Worm (Caenorhabditis elegans) whole organism, young adult: ENCODE data around the gene srg-39.

ENCODE experiments used
- B0336.3 ChIP-seq: fragments of 200-800 bp; sonication (Bioruptor generic); IDR thresholded peaks from 2 replicates; pipeline ENCODE4 v1.3.6; 2022; ENCODE audit warnings: missing genetic modification characterization, missing compliant biosample characterization
- F10E7.11 ChIP-seq: sonication (generic microtip); optimal IDR thresholded peaks from 2 replicates; lab custom pipeline; 2017; ENCODE audit warnings: mild to moderate bottlenecking, missing genetic modification characterization, moderate library complexity, missing compliant biosample characterization
- F22D6.2 ChIP-seq: sonication (generic microtip); optimal IDR thresholded peaks from 2 replicates; lab custom pipeline; 2016; ENCODE audit warnings: mild to moderate bottlenecking, missing genetic modification characterization, missing compliant biosample characterization
- F23B12.7 ChIP-seq: sonication (generic microtip); optimal IDR thresholded peaks from 2 replicates; lab custom pipeline; 2017; ENCODE audit warnings: missing genetic modification characterization, mild to moderate bottlenecking, missing compliant biosample characterization, antibody characterized with exemption, moderate library complexity; ENCODE audit not compliant: insufficient read depth
- F55B11.4 ChIP-seq: sonication (generic microtip); optimal IDR thresholded peaks from 2 replicates; lab custom pipeline; 2016; ENCODE audit warnings: missing compliant biosample characterization, missing genetic modification characterization, borderline replicate concordance; ENCODE audit not compliant: insufficient read depth
- K12H6.12 ChIP-seq: fragments of 200-800 bp; sonication (Bioruptor generic); optimal IDR thresholded peaks from 2 replicates; lab custom pipeline; 2018; ENCODE audit warnings: mild to moderate bottlenecking, missing genetic modification characterization, missing compliant biosample characterization
- T07F8.4 ChIP-seq: sonication (generic microtip); optimal IDR thresholded peaks from 2 replicates; lab custom pipeline; 2016; ENCODE audit warnings: mild to moderate bottlenecking, missing genetic modification characterization, moderate library complexity, missing compliant biosample characterization
- Y95B8A.8 ChIP-seq: fragments of 200-800 bp; sonication (Bioruptor generic); IDR thresholded peaks from 2 replicates; pipeline ENCODE4 v1.3.6; 2022; ENCODE audit warnings: missing genetic modification reagents, missing genetic modification characterization, missing compliant biosample characterization
- ZK185.1 ChIP-seq: sonication (generic microtip); optimal IDR thresholded peaks from 2 replicates; lab custom pipeline; 2016; ENCODE audit warnings: mild to moderate bottlenecking, missing genetic modification characterization, missing compliant biosample characterization; ENCODE audit not compliant: poor library complexity, severe bottlenecking
- ama-1 ChIP-seq, 3 experiments: fragments of 150-350 bp in 1 of 3; sonication (generic microtip) in 2 of 3; optimal IDR thresholded peaks; 2 replicates each; lab custom pipeline; 2014 to 2018; ENCODE audit warnings: missing biosample characterization in 2 of 3, missing genetic modification characterization in 2 of 3, missing genetic modification reagents in 2 of 3
- aptf-3 ChIP-seq: fragments of 200-800 bp; sonication (Bioruptor generic); IDR thresholded peaks from 2 replicates; pipeline ENCODE4 v1.3.6; 2022; ENCODE audit warnings: missing genetic modification characterization, missing compliant biosample characterization
- attf-5 ChIP-seq: fragments of 200-800 bp; sonication (Bioruptor generic); optimal IDR thresholded peaks from 2 replicates; lab custom pipeline; 2018; ENCODE audit warnings: mild to moderate bottlenecking, missing genetic modification characterization, missing compliant biosample characterization
- cebp-2 ChIP-seq: fragments of 200-800 bp; sonication (Bioruptor generic); IDR thresholded peaks from 2 replicates; pipeline ENCODE4 v1.3.6; 2022; ENCODE audit warnings: missing genetic modification characterization, missing compliant biosample characterization
- ceh-40 ChIP-seq: fragments of 200-800 bp; sonication (Bioruptor generic); IDR thresholded peaks from 2 replicates; pipeline ENCODE4 v1.3.6; 2022; ENCODE audit warnings: missing genetic modification characterization, missing compliant biosample characterization
- ceh-58 ChIP-seq: fragments of 200-800 bp; sonication (Bioruptor generic); IDR thresholded peaks from 2 replicates; pipeline ENCODE4 v1.3.6; 2022; ENCODE audit warnings: missing genetic modification characterization, missing compliant biosample characterization
- ceh-79 ChIP-seq: sonication (generic microtip); optimal IDR thresholded peaks from 2 replicates; lab custom pipeline; 2017; ENCODE audit warnings: mild to moderate bottlenecking, missing genetic modification characterization, missing compliant biosample characterization
- die-1 ChIP-seq: sonication (generic microtip); optimal IDR thresholded peaks from 2 replicates; lab custom pipeline; 2016; ENCODE audit warnings: missing genotype, mild to moderate bottlenecking, missing genetic modification characterization, missing compliant biosample characterization
- dox-1 ChIP-seq: fragments of 200-800 bp; sonication (Bioruptor generic); IDR thresholded peaks from 2 replicates; pipeline ENCODE4 v1.3.6; 2022; ENCODE audit warnings: missing genetic modification reagents, missing genetic modification characterization, missing compliant biosample characterization
- him-1 ChIP-seq: sonication (generic microtip); optimal IDR thresholded peaks from 2 replicates; lab custom pipeline; 2016; ENCODE audit warnings: missing genotype, missing genetic modification reagents, missing genetic modification characterization, missing compliant biosample characterization
- hlh-12 ChIP-seq: sonication (generic microtip); optimal IDR thresholded peaks from 2 replicates; lab custom pipeline; 2016; ENCODE audit warnings: missing genetic modification characterization, missing compliant biosample characterization
- hrde-1 ChIP-seq: sonication (generic microtip); optimal IDR thresholded peaks from 2 replicates; lab custom pipeline; 2016; ENCODE audit warnings: missing genetic modification characterization, mild to moderate bottlenecking, missing compliant biosample characterization, moderate library complexity, missing genotype, missing genetic modification reagents, borderline replicate concordance
- hsf-1 ChIP-seq: fragments of 200-800 bp; sonication (Bioruptor generic); IDR thresholded peaks from 2 replicates; pipeline ENCODE4 v1.3.6; 2022; ENCODE audit warnings: missing genetic modification reagents, missing genetic modification characterization, missing compliant biosample characterization
- lin-35 ChIP-seq, 3 experiments: fragments of 150-350 bp in 2 of 3; sonication (generic microtip) in 1 of 3; optimal IDR thresholded peaks; 2 replicates each; lab custom pipeline; 2014 to 2018; ENCODE audit warnings: missing biosample characterization in 3 of 3, missing genetic modification characterization in 3 of 3, missing genetic modification reagents in 3 of 3
- lin-40 ChIP-seq: sonication (generic microtip); optimal IDR thresholded peaks from 2 replicates; lab custom pipeline; 2016; ENCODE audit warnings: missing genetic modification characterization, mild to moderate bottlenecking, missing compliant biosample characterization, missing genotype, missing genetic modification reagents
- lsl-1 ChIP-seq: fragments of 200-800 bp; sonication (Bioruptor generic); optimal IDR thresholded peaks from 2 replicates; lab custom pipeline; 2018; ENCODE audit warnings: mild to moderate bottlenecking, missing genetic modification characterization, moderate library complexity, missing compliant biosample characterization
- nfyb-1 ChIP-seq: fragments of 200-800 bp; sonication (Bioruptor generic); IDR thresholded peaks from 2 replicates; pipeline ENCODE4 v1.3.6; 2022; ENCODE audit warnings: missing genetic modification reagents, missing genetic modification characterization, missing compliant biosample characterization
- nhr-179 ChIP-seq: sonication (generic microtip); optimal IDR thresholded peaks from 2 replicates; lab custom pipeline; 2016; ENCODE audit warnings: mild to moderate bottlenecking, missing genetic modification characterization, missing compliant biosample characterization
- nhr-27 ChIP-seq: fragments of 200-800 bp; sonication (Bioruptor generic); optimal IDR thresholded peaks from 2 replicates; lab custom pipeline; 2018; ENCODE audit warnings: mild to moderate bottlenecking, missing genetic modification characterization, moderate library complexity, missing compliant biosample characterization
- nhr-80 ChIP-seq: sonication (generic microtip); optimal IDR thresholded peaks from 2 replicates; lab custom pipeline; 2016; ENCODE audit warnings: missing genetic modification characterization, missing compliant biosample characterization
- nhr-90 ChIP-seq: sonication (generic microtip); optimal IDR thresholded peaks from 2 replicates; lab custom pipeline; 2016; ENCODE audit warnings: missing genotype, mild to moderate bottlenecking, missing genetic modification characterization, missing compliant biosample characterization
- pbrm-1 ChIP-seq: fragments of 200-800 bp; sonication (Bioruptor generic); IDR thresholded peaks from 2 replicates; pipeline ENCODE4 v1.3.6; 2022; ENCODE audit warnings: missing genetic modification reagents, missing genetic modification characterization, missing compliant biosample characterization
- pha-4 ChIP-seq: fragments of 150-350 bp; sonication (generic microtip); optimal IDR thresholded peaks from 2 replicates; lab custom pipeline; 2014; ENCODE audit warnings: missing biosample characterization, missing genetic modification reagents, missing genetic modification characterization
- rcor-1 ChIP-seq: fragments of 200-800 bp; sonication (Bioruptor generic); IDR thresholded peaks from 2 replicates; pipeline ENCODE4 v1.3.6; 2022; ENCODE audit warnings: missing genetic modification reagents, missing genetic modification characterization, missing compliant biosample characterization
- rec-8 ChIP-seq, 2 experiments: sonication (generic microtip); optimal IDR thresholded peaks; 2 replicates each; lab custom pipeline; 2016; ENCODE audit warnings: mild to moderate bottlenecking in 2 of 2, missing genetic modification characterization in 2 of 2, missing genetic modification reagents in 2 of 2, missing genotype in 2 of 2, missing biosample characterization in 1 of 2, missing compliant biosample characterization in 1 of 2, moderate library complexity in 1 of 2
- repo-1 ChIP-seq: sonication (generic microtip); optimal IDR thresholded peaks from 2 replicates; lab custom pipeline; 2017; ENCODE audit warnings: mild to moderate bottlenecking, missing genetic modification characterization, missing compliant biosample characterization
- snpc-1.3 ChIP-seq: sonication (generic microtip); optimal IDR thresholded peaks from 2 replicates; lab custom pipeline; 2017; ENCODE audit warnings: missing genetic modification characterization, mild to moderate bottlenecking, missing compliant biosample characterization, antibody characterized with exemption, moderate library complexity, missing genotype, missing genetic modification reagents; ENCODE audit not compliant: insufficient read depth
- snpc-4 ChIP-seq, 5 experiments: fragments of 150-350 bp in 1 of 5; sonication (generic microtip) in 4 of 5; optimal IDR thresholded peaks; 2 replicates each; lab custom pipeline; 2014 to 2018; ENCODE audit warnings: missing genetic modification characterization in 5 of 5, missing biosample characterization in 3 of 5, antibody characterized with exemption in 2 of 5, mild to moderate bottlenecking in 2 of 5, missing compliant biosample characterization in 2 of 5, missing genotype in 2 of 5, moderate library complexity in 2 of 5, missing genetic modification reagents in 1 of 5
- somi-1 ChIP-seq: fragments of 200-800 bp; sonication (Bioruptor generic); optimal IDR thresholded peaks from 2 replicates; lab custom pipeline; 2018; ENCODE audit warnings: mild to moderate bottlenecking, missing genetic modification characterization, missing compliant biosample characterization
- tbx-9 ChIP-seq: sonication (generic microtip); optimal IDR thresholded peaks from 2 replicates; lab custom pipeline; 2016; ENCODE audit warnings: borderline replicate concordance, missing genetic modification characterization, inconsistent platforms, missing compliant biosample characterization
- unc-130 ChIP-seq: sonication (generic microtip); optimal IDR thresholded peaks from 2 replicates; lab custom pipeline; 2016; ENCODE audit warnings: missing genetic modification reagents, missing genetic modification characterization, missing compliant biosample characterization
- ztf-26 ChIP-seq: sonication (generic microtip); optimal IDR thresholded peaks from 2 replicates; lab custom pipeline; 2017; ENCODE audit warnings: missing genetic modification characterization, missing compliant biosample characterization
- ztf-6 ChIP-seq: fragments of 200-800 bp; sonication (Bioruptor generic); IDR thresholded peaks from 2 replicates; pipeline ENCODE4 v1.3.6; 2022; ENCODE audit warnings: missing genetic modification reagents, missing genetic modification characterization, missing compliant biosample characterization

Gene srg-39

DNA sequence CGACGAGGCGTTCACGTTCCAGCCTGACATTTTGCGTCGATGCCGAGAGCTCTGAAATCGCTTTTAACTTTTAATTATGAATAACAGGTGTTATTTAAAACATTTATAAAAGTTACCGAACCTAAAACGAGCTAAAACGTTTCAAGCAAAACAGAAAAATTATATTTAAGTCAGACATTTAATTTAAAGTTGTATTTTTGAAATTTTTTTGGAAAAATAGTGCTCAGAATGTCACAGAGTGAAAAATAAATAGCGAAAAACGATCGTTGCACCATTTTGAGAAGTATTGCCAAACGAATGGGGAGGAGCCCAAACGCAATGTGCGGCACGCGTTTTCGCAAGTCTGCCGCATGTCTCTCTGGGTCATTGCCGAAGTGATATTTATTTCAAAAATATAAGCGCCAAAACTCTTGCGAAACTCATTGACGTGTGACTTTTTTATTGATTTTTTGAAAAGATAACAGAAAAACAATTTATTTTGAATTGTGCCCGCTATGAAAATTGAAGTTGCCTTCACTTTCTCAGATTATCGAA, 39.1 kb downstream of the srg-39 start, which contains the start of gene erfa-3 (continued):
- no peak for TF ChIP-seq unc-130 (GFP tag; lab: Kevin White, UChicago)
- no peak for TF ChIP-seq pha-4
- TF ChIP-seq ztf-26 (tag; lab: Kevin White, UChicago) = no peak
- no peak for TF ChIP-seq aptf-3
- peak; percentile 25 for TF ChIP-seq snpc-1.3
- TF ChIP-seq F23B12.7 = peak; percentile 59
- TF ChIP-seq rec-8 (tag; optimal IDR thresholded peaks at IDR 0.05; lab: Kevin White, UChicago) = no peak
- TF ChIP-seq snpc-4 (GFP tag; optimal IDR thresholded peaks at IDR 0.05; lab: Kevin White, UChicago) = peak; percentile 52
- TF ChIP-seq snpc-4 (tag; optimal IDR thresholded peaks at IDR 0.05; lab: Kevin White, UChicago) = peak; percentile 0 to 50 (median 34)
- no peak for TF ChIP-seq ama-1 (optimal IDR thresholded peaks at IDR 0.05; lab: Kevin White, UChicago)
- TF ChIP-seq ama-1 (GFP tag; optimal IDR thresholded peaks at IDR 0.05; lab: Kevin White, UChicago) = peak in 1 of 2 experiments; percentile 30
- TF ChIP-seq repo-1 (tag; lab: Kevin White, UChicago) = peak; percentile 44
- no peak for TF ChIP-seq tbx-9 (tag; lab: Kevin White, UChicago)
- peak; percentile 49 for TF ChIP-seq lin-40 (tag; lab: Kevin White, UChicago)
- TF ChIP-seq ZK185.1 (tag; lab: Kevin White, UChicago) = peak; percentile 54
- no peak for TF ChIP-seq cebp-2
- no peak for TF ChIP-seq ceh-58 (GFP tag; lab: Robert Waterston, UW)
- TF ChIP-seq hsf-1 (GFP tag; lab: Robert Waterston, UW) = no peak
- TF ChIP-seq somi-1 (GFP tag; lab: Kevin White, UChicago) = no peak
- TF ChIP-seq F55B11.4 (tag; lab: Kevin White, UChicago) = no peak
- no peak for TF ChIP-seq nhr-27 (tag; lab: Kevin White, UChicago)
- no peak for TF ChIP-seq hlh-12 (tag; lab: Kevin White, UChicago)
- TF ChIP-seq Y95B8A.8 = no peak
- TF ChIP-seq nfyb-1 (GFP tag; lab: Robert Waterston, UW) = no peak
- TF ChIP-seq nhr-179 (tag; lab: Kevin White, UChicago) = no peak
- no peak for TF ChIP-seq pbrm-1
- TF ChIP-seq ztf-6 (GFP tag; lab: Robert Waterston, UW) = no peak
- no peak for TF ChIP-seq hrde-1 (tag; lab: Kevin White, UChicago)
- no peak for TF ChIP-seq nhr-90 (tag; lab: Kevin White, UChicago)
- no peak for TF ChIP-seq ceh-40 (GFP tag; lab: Robert Waterston, UW)
- TF ChIP-seq nhr-80 = peak; percentile 63
- TF ChIP-seq T07F8.4 (tag; lab: Kevin White, UChicago) = no peak
- TF ChIP-seq rcor-1 = peak; percentile 74
- peak; percentile 58 for TF ChIP-seq dox-1 (GFP tag; lab: Robert Waterston, UW)
- peak; percentile 17 for TF ChIP-seq him-1
- TF ChIP-seq die-1 (tag; lab: Kevin White, UChicago) = peak; percentile 53
- TF ChIP-seq K12H6.12 (tag; lab: Kevin White, UChicago) = no peak
- peak in 1 of 3 experiments; percentile 69 for TF ChIP-seq lin-35 (GFP tag; optimal IDR thresholded peaks at IDR 0.05; lab: Kevin White, UChicago)
- TF ChIP-seq ceh-79 (tag; lab: Kevin White, UChicago) = no peak
- peak; percentile 28 for TF ChIP-seq lsl-1
- peak; percentile 33; the same call in 1 of the 2 replicates for TF ChIP-seq B0336.3
- peak; percentile 85 for TF ChIP-seq attf-5 (GFP tag; lab: Kevin White, UChicago)
- TF ChIP-seq F22D6.2 = no peak
- TF ChIP-seq F10E7.11 (tag; lab: Kevin White, UChicago) = no peak
